Fruit fly (Drosophila melanogaster) S2 (cell line): ENCODE data around the gene CG12729.

Source experiments
- CG8478 ChIP-seq: fragments of >200 bp; optimal IDR thresholded peaks from 2 replicates; lab custom pipeline; 2018
- CTCF ChIP-seq, 2 experiments: fragments of >200 bp; optimal IDR thresholded peaks; 2 replicates each; lab custom pipeline; 2018

- TF ChIP-seq CTCF (optimal IDR thresholded peaks at IDR 0.05; lab: Kevin White, UChicago) (no peak), CG8478 (lab: Kevin White, UChicago) (no peak)
Measured at dm6 chrX:5804377-5804776, 40.7 kb upstream of the CG12729 start, which contains the start of gene Cpr5C.
